Fruit fly (Drosophila melanogaster): ENCODE results near the gene CG31248.
A peak's percentile ranks its signal among the peaks of the same experiment; 100 is the strongest.

The CG31248 gene

DNA sequence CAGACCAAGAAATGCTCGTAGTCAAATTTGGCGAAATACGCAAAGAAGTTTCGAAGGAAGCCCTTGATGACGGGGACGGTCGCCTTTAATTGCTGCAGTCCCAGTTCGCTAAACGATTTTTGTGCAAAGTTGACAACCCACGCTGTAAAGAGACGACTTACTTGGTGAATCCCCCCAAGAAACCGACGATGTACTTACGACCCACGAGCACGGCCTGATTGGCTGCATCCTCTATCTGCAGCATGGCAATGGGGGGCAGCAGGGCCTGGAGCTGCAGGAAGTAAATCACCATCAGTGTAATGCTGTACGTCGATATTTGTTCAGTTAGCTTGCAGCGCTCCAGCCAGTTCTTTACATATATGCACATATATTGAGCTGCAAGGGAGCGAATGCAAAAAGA, 45.4 kb upstream of the CG31248 start:
- TF ChIP-seq Rel (GFP tag; optimal IDR thresholded peaks at IDR 0.05) (no peak), Rel (tag; optimal IDR thresholded peaks at IDR 0.05) (peak; percentile 91), h (GFP tag; optimal IDR thresholded peaks at IDR 0.05) (no peak)

DNA sequence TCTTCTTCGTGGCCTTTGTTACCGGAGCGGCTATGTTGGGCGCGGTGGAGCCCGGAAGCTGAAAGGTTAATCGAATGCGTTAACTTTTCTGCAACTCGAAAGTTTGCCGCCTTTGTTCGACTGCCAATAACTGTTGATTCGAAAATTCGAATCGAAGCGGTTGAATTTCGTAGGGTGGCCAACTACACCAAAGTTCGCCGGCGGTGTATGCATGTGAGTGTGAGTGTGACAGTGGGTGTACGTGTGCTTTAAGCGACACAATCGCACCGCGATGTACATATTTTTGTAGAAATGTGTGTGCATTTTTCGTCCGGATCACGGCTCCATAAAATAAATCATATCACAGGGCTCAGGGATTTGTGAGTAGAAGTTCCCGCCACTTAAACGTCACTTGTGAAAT, 43.7 kb upstream of the CG31248 start:
- TF ChIP-seq Rel (GFP tag; optimal IDR thresholded peaks at IDR 0.05) (no peak), Rel (tag; optimal IDR thresholded peaks at IDR 0.05) (peak; percentile 44), psq (GFP tag; optimal IDR thresholded peaks at IDR 0.05) (no peak), Dif (GFP tag; optimal IDR thresholded peaks at IDR 0.05; ENCODE audit: partially characterized antibody) (no peak)

DNA sequence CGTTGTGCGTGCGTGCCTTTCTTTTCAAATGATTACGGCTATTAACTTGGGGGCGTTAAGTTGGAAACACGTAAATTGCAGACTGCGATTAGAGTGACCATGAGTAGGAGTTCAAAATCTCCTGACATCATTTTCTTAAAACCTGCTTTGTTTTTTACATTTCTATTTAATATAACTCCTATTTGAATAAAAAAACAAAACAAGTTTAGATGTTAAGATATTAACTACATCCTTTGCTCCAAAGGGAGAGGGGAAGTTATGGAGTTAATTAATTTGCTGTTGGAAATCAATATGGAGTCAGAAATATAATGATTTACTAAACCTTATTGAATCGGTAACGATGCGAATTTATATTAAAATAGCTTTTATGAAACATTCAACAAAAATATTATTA, 43.1 kb upstream of the CG31248 start, which contains the start of gene Tailor:
Gene Tailor, minus strand, starts transcription at position 101 of the 394 bp plus-strand sequence.
- TF ChIP-seq Myc (optimal IDR thresholded peaks at IDR 0.05) (no peak), Vsx2 (GFP tag; optimal IDR thresholded peaks at IDR 0.05; ENCODE audit: partially characterized antibody) (no peak), OdsH (GFP tag; optimal IDR thresholded peaks at IDR 0.05) (no peak), fru (GFP tag; optimal IDR thresholded peaks at IDR 0.05) (no peak), sv (GFP tag; optimal IDR thresholded peaks at IDR 0.05) (no peak), Sp1 (GFP tag; optimal IDR thresholded peaks at IDR 0.05) (no peak), psq (GFP tag; optimal IDR thresholded peaks at IDR 0.05) (no peak), Hr83 (GFP tag; optimal IDR thresholded peaks at IDR 0.05; ENCODE audit: poor library complexity, severe bottlenecking) (no peak), tai (GFP tag; optimal IDR thresholded peaks at IDR 0.05) (no peak), pan (optimal IDR thresholded peaks at IDR 0.05) (no peak), rgr (GFP tag; optimal IDR thresholded peaks at IDR 0.05) (no peak), Abd-B (GFP tag; optimal IDR thresholded peaks at IDR 0.05) (no peak), foxo (GFP tag; optimal IDR thresholded peaks at IDR 0.05) (no peak), N (GFP tag; optimal IDR thresholded peaks at IDR 0.05) (no peak)

DNA sequence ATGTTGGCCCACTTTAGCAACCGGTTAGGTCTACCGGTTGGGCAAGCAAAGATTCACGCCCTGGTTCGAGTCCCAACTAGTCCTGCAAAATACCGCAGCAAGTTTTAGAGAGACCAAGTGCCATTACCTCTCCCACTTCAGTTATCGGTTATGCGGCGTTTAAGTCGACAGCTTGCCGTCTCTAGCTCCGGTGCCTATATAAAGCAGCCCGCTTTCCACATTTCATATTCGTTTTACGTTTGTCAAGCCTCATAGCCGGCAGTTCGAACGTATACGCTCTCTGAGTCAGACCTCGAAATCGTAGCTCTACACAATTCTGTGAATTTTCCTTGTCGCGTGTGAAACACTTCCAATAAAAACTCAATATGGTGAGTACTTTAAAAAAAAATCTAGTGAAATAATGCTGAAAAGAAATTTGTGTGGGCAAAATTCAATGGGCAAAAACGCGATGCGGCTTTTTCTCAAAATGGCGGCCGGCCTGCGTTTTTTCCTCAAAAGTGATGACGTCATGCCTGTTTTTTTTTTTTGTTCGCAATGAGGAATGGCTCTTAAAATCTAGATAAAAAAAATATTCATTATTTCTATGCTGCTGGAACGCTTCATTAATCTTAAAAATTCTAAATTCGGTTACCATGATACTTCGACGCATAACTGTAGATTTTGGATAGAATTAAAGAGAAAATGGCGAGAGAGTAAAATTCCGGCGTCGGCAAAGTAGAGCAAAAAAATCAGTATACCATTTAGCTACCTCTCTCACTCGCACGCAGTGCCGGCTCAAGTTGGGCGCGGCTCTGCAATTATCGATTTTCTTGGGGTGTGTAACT, 42.5 kb upstream of the CG31248 start, which contains the start of gene alphaTub84B:
Gene alphaTub84B, plus strand, starts transcription at position 223 of the 824 bp plus-strand sequence.
- no peak for TF ChIP-seq GATAd (GFP tag; optimal IDR thresholded peaks at IDR 0.05)
- no peak for TF ChIP-seq Abd-B (GFP tag; optimal IDR thresholded peaks at IDR 0.05)
- peak; percentile 91 for TF ChIP-seq Hnf4 (GFP tag; optimal IDR thresholded peaks at IDR 0.05)
- no peak for TF ChIP-seq CrebA (GFP tag; optimal IDR thresholded peaks at IDR 0.05; ENCODE audit: borderline replicate concordance)
- peak; percentile 78 for TF ChIP-seq br (GFP tag; optimal IDR thresholded peaks at IDR 0.05)
- no peak for TF ChIP-seq Vsx2 (GFP tag; optimal IDR thresholded peaks at IDR 0.05; ENCODE audit: partially characterized antibody)
- TF ChIP-seq sage (GFP tag; optimal IDR thresholded peaks at IDR 0.05) = peak; percentile 55
- TF ChIP-seq Hr83 (GFP tag; optimal IDR thresholded peaks at IDR 0.05; ENCODE audit: poor library complexity, severe bottlenecking) = peak; percentile 94
- TF ChIP-seq N (GFP tag; optimal IDR thresholded peaks at IDR 0.05) = no peak
- TF ChIP-seq dmrt93B (GFP tag; optimal IDR thresholded peaks at IDR 0.05) = no peak
- peak; percentile 48 for TF ChIP-seq psq (GFP tag; optimal IDR thresholded peaks at IDR 0.05)
- TF ChIP-seq dl (GFP tag; optimal IDR thresholded peaks at IDR 0.05; ENCODE audit: insufficient read depth in 1 of 2, partially characterized antibody in 2 of 2) = peak; percentile 9 to 27
- no peak for TF ChIP-seq pan (optimal IDR thresholded peaks at IDR 0.05)
- TF ChIP-seq foxo (GFP tag; optimal IDR thresholded peaks at IDR 0.05) = peak in 1 of 2 experiments; percentile 71
- TF ChIP-seq ey (GFP tag; optimal IDR thresholded peaks at IDR 0.05) = peak; percentile 29
- peak; percentile 86 for TF ChIP-seq Jra (GFP tag; optimal IDR thresholded peaks at IDR 0.05)
- peak; percentile 84 for TF ChIP-seq jim (GFP tag; optimal IDR thresholded peaks at IDR 0.05)
- peak; percentile 42 for TF ChIP-seq woc (GFP tag; optimal IDR thresholded peaks at IDR 0.05)
- TF ChIP-seq Hr78 (GFP tag; optimal IDR thresholded peaks at IDR 0.05) = no peak
- no peak for TF ChIP-seq CG9705 (GFP tag; optimal IDR thresholded peaks at IDR 0.05)
- TF ChIP-seq tai (GFP tag; optimal IDR thresholded peaks at IDR 0.05) = no peak
- peak; percentile 59 for TF ChIP-seq Myc (optimal IDR thresholded peaks at IDR 0.05)
- peak; percentile 19 for TF ChIP-seq HLH106 (tag; optimal IDR thresholded peaks at IDR 0.05)
- TF ChIP-seq OdsH (GFP tag; optimal IDR thresholded peaks at IDR 0.05) = peak; percentile 66
- no peak for TF ChIP-seq lola (GFP tag; optimal IDR thresholded peaks at IDR 0.05)
- peak; percentile 74 for TF ChIP-seq rgr (GFP tag; optimal IDR thresholded peaks at IDR 0.05)
- TF ChIP-seq CG32264 (GFP tag; optimal IDR thresholded peaks at IDR 0.05) = no peak
- TF ChIP-seq dsf (GFP tag; optimal IDR thresholded peaks at IDR 0.05; ENCODE audit: borderline replicate concordance) = no peak
- TF ChIP-seq brk (GFP tag; optimal IDR thresholded peaks at IDR 0.05) = peak; percentile 21
- peak; percentile 76 for TF ChIP-seq Sp1 (GFP tag; optimal IDR thresholded peaks at IDR 0.05)
- no peak for TF ChIP-seq usp (GFP tag; optimal IDR thresholded peaks at IDR 0.05)
- TF ChIP-seq Dfd (GFP tag; optimal IDR thresholded peaks at IDR 0.05) = no peak
- TF ChIP-seq Rel (GFP tag; optimal IDR thresholded peaks at IDR 0.05) = no peak
- TF ChIP-seq Rel (tag; optimal IDR thresholded peaks at IDR 0.05) = peak; percentile 88
- TF ChIP-seq fru (GFP tag; optimal IDR thresholded peaks at IDR 0.05) = peak; percentile 70
- TF ChIP-seq h (GFP tag; optimal IDR thresholded peaks at IDR 0.05) = peak; percentile 86
- TF ChIP-seq sv (GFP tag; optimal IDR thresholded peaks at IDR 0.05) = peak; percentile 52
- no peak for TF ChIP-seq Mio (GFP tag; optimal IDR thresholded peaks at IDR 0.05)
- TF ChIP-seq Dif (GFP tag; optimal IDR thresholded peaks at IDR 0.05; ENCODE audit: partially characterized antibody) = peak; percentile 87

Measured in whole organism, wandering third instar larva.